Worm (Caenorhabditis elegans): ENCODE results near the gene R02D5.4.

The R02D5.4 gene

DNA sequence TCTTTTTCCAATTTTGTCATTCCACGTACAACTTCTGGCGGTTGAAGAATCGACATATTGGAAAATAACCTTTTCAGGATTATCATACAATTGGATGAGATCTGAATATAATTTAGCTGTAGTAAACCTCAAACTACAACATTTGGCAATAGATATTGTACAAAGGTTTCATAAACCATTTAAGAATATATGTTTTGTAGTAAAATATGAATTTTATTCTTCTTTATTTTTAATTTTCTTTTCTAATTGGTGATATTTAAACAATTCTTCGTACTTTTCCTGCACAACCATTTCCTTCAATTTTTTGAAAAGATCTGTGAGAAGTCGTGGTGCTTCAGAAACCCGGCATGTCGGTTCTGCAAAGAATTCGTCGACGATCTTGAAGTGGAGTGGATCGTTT is 36.5 kb upstream of the R02D5.4 start, which contains the start of gene C53A5.17:
TSS of gene C53A5.17 (minus strand) at position 101 of the 400 bp plus-strand sequence.
- no peak for TF ChIP-seq nhr-232 (tag; optimal IDR thresholded peaks at IDR 0.05)
- TF ChIP-seq dmd-4 (tag; optimal IDR thresholded peaks at IDR 0.05; ENCODE audit: borderline replicate concordance), result no peak
- no peak for TF ChIP-seq T23F11.4 (GFP tag; optimal IDR thresholded peaks at IDR 0.05)
- no peak for TF ChIP-seq ztf-16 (tag; optimal IDR thresholded peaks at IDR 0.05)
- no peak for TF ChIP-seq sox-2 (GFP tag; IDR thresholded peaks at IDR 0.05)

DNA sequence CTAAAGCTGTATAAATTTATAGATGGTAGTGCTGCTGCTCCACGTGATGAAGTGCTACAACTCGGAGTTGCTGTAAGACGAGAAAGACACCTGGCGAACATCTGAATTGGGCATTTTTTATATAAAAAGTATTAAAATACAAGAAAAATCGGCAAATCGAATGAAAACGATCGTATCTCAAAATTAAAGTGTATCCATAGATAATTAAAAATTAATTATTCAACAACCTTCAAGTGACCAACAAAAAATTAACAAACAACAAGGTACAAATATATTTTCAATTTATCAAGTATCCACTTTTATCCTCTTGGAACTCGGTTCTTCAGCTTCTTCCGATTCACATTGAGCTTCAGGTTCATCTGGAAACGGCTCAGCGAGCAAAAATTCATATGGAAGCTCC is 34.8 kb upstream of the R02D5.4 start, which contains the start of gene R02D5.8:
TSS of gene R02D5.8 (minus strand) at position 101 of the 400 bp plus-strand sequence.
- TF ChIP-seq ceh-22 (tag; optimal IDR thresholded peaks at IDR 0.05), result no peak
- TF ChIP-seq ahr-1 (tag; optimal IDR thresholded peaks at IDR 0.05), result no peak
- no peak for TF ChIP-seq madf-2 (tag; optimal IDR thresholded peaks at IDR 0.05)
- TF ChIP-seq ceh-30 (tag; optimal IDR thresholded peaks at IDR 0.05), result no peak
- no peak for TF ChIP-seq hlh-30 (tag; optimal IDR thresholded peaks at IDR 0.05; ENCODE audit: insufficient read depth)
- TF ChIP-seq ets-4 (tag; optimal IDR thresholded peaks at IDR 0.05), result no peak
- no peak for TF ChIP-seq npax-4 (tag; optimal IDR thresholded peaks at IDR 0.05)
- no peak for TF ChIP-seq K09A11.1 (tag; optimal IDR thresholded peaks at IDR 0.05; ENCODE audit: insufficient read depth)
- no peak for TF ChIP-seq pros-1 (tag; optimal IDR thresholded peaks at IDR 0.05)
- no peak for TF ChIP-seq ceh-14 (tag; optimal IDR thresholded peaks at IDR 0.05)
- no peak for TF ChIP-seq ceh-9 (tag; optimal IDR thresholded peaks at IDR 0.05)
- TF ChIP-seq hlh-15 (tag; optimal IDR thresholded peaks at IDR 0.05), result no peak
- no peak for TF ChIP-seq odd-2 (tag; optimal IDR thresholded peaks at IDR 0.05)
- TF ChIP-seq lim-6 (tag; optimal IDR thresholded peaks at IDR 0.05), result no peak
- TF ChIP-seq ceh-31 (tag; optimal IDR thresholded peaks at IDR 0.05), result no peak
- TF ChIP-seq C38D4.7 (GFP tag; optimal IDR thresholded peaks at IDR 0.05), result no peak

DNA sequence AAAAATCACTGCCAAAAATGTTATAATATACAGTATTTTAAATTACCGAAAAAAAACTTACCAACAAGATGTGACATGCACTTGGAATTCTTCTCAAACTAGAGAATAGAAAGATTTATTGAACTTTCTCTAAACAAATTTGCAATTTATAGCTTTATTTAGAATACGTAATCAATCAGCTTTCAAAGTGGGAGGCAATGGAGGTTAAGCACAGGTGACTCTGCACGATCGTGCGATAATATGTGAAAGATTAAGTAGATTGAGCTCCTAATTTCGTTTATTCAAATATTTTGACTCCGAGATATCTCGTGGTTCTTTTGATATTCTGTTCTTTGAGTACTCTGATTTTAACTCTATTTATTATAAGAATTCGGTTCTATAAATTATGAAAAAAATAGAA is 33.5 kb upstream of the R02D5.4 start, which contains the start of gene R02D5.6:
TSS of gene R02D5.6 (minus strand) at position 101 of the 400 bp plus-strand sequence.
- TF ChIP-seq T23F11.4 (GFP tag; optimal IDR thresholded peaks at IDR 0.05) (no peak), hlh-30 (tag; optimal IDR thresholded peaks at IDR 0.05; ENCODE audit: insufficient read depth) (no peak)

DNA sequence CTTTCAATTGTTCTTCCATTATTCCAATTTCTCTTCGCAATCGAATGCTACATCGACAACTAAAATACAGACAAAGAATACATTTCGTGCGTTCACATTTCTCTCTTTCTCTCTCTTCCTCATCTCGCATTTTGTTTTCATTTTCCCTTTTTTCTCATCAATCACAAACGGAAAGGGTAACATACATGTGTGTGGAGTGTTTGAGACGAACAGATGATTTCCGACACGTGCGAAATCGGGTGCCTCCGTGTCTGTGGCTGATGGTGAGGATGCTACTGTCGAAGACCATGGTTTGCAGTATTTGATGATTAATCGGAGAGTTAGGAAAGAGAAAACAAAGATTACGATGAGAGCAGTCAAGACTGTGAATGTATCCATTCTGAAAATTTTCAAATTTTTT is 26.3 kb upstream of the R02D5.4 start, which contains the start of gene R02D5.9:
TSS of gene R02D5.9 (minus strand) at position 378 of the 400 bp plus-strand sequence.
- TF ChIP-seq fkh-6 (tag; optimal IDR thresholded peaks at IDR 0.05) (no peak), ceh-24 (tag; optimal IDR thresholded peaks at IDR 0.05) (no peak), hlh-8 (tag; optimal IDR thresholded peaks at IDR 0.05) (no peak), pha-4 (tag; optimal IDR thresholded peaks at IDR 0.05) (no peak), unc-42 (tag; optimal IDR thresholded peaks at IDR 0.05) (no peak), Y22D7AL.16 (tag; optimal IDR thresholded peaks at IDR 0.05) (no peak), fkh-10 (GFP tag; optimal IDR thresholded peaks at IDR 0.05) (no peak), ceh-48 (tag; optimal IDR thresholded peaks at IDR 0.05) (no peak), tbx-7 (tag; optimal IDR thresholded peaks at IDR 0.05) (no peak), ztf-16 (tag; optimal IDR thresholded peaks at IDR 0.05) (no peak), syd-9 (tag; optimal IDR thresholded peaks at IDR 0.05) (no peak), eyg-1 (tag; optimal IDR thresholded peaks at IDR 0.05) (no peak), hlh-15 (tag; optimal IDR thresholded peaks at IDR 0.05) (no peak), elt-2 (tag; optimal IDR thresholded peaks at IDR 0.05) (no peak), C08G9.2 (tag; optimal IDR thresholded peaks at IDR 0.05) (no peak), F13H6.1 (tag; optimal IDR thresholded peaks at IDR 0.05) (no peak), fax-1 (tag; optimal IDR thresholded peaks at IDR 0.05) (no peak)

DNA sequence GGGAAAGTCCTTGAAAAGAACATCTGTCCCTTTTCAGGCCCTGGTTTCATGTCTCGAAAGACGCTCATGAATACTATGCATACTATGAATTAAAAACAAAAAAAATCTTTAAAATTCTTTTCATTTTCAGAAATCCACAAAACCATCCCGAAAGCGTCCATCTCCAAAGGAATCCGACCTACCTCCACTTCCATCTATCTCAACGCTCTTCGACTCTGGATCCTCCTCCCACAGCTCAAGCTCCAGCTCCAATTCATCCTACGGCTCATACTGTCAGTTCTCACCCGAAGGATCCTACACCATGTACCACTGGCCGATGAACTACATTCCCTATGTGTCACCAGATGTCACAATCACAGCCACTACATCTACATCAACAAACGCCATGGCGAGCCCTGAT is 24.1 kb upstream of the R02D5.4 start:
- TF ChIP-seq ama-1 (optimal IDR thresholded peaks at IDR 0.05) (no peak), madf-2 (tag; optimal IDR thresholded peaks at IDR 0.05) (no peak), ceh-45 (GFP tag; IDR thresholded peaks at IDR 0.05) (no peak), hlh-8 (tag; optimal IDR thresholded peaks at IDR 0.05) (no peak), mec-3 (tag; optimal IDR thresholded peaks at IDR 0.05; ENCODE audit: borderline replicate concordance) (no peak), hlh-6 (tag; optimal IDR thresholded peaks at IDR 0.05) (no peak), ceh-9 (tag; optimal IDR thresholded peaks at IDR 0.05) (no peak), ceh-34 (tag; optimal IDR thresholded peaks at IDR 0.05) (no peak), unc-42 (tag; optimal IDR thresholded peaks at IDR 0.05) (no peak), ttx-3 (tag; optimal IDR thresholded peaks at IDR 0.05) (no peak), ref-2 (tag; optimal IDR thresholded peaks at IDR 0.05) (no peak), ceh-24 (tag; optimal IDR thresholded peaks at IDR 0.05) (no peak)

Measured in whole organism, late embryonic.